Worm (Caenorhabditis elegans): ENCODE results near the gene ZK112.4.

The ZK112.4 gene

ce11 chrIII:7736003-7736402 is 6.2 kb upstream of the ZK112.4 start:
- TF ChIP-seq lin-11 (tag; optimal IDR thresholded peaks at IDR 0.05) (no peak), unc-62 (GFP tag; optimal IDR thresholded peaks at IDR 0.05) (no peak), sma-9 (GFP tag; optimal IDR thresholded peaks at IDR 0.05) (no peak), sma-9 (tag; optimal IDR thresholded peaks at IDR 0.05) (no peak), ceh-16 (tag; optimal IDR thresholded peaks at IDR 0.05) (no peak), elt-3 (tag; optimal IDR thresholded peaks at IDR 0.05) (no peak), aly-2 (tag; optimal IDR thresholded peaks at IDR 0.05) (no peak), nhr-10 (tag; optimal IDR thresholded peaks at IDR 0.05) (no peak), elt-1 (tag; optimal IDR thresholded peaks at IDR 0.05) (no peak)

- no peak for TF ChIP-seq zag-1 (tag; optimal IDR thresholded peaks at IDR 0.05)
- TF ChIP-seq nhr-6 (tag; optimal IDR thresholded peaks at IDR 0.05) = no peak
- TF ChIP-seq ztf-4 (tag; optimal IDR thresholded peaks at IDR 0.05) = no peak
- no peak for TF ChIP-seq nhr-12 (tag; optimal IDR thresholded peaks at IDR 0.05)
- no peak for TF ChIP-seq nhr-11 (tag; optimal IDR thresholded peaks at IDR 0.05)
- no peak for TF ChIP-seq ztf-1 (GFP tag; conservative IDR thresholded peaks at IDR 0.05)
- TF ChIP-seq sem-4 (tag; optimal IDR thresholded peaks at IDR 0.05) = no peak
- no peak for TF ChIP-seq ceh-82 (tag; optimal IDR thresholded peaks at IDR 0.05)
- no peak for TF ChIP-seq nhr-129 (tag; optimal IDR thresholded peaks at IDR 0.05)
- TF ChIP-seq C34F6.9 (tag; optimal IDR thresholded peaks at IDR 0.05) = no peak
Measured at ce11 chrIII:7734105-7734504, 4.3 kb upstream of the ZK112.4 start.

ce11 chrIII:7733563-7733962 is 3.8 kb upstream of the ZK112.4 start:
- TF ChIP-seq ZK546.5 (tag; optimal IDR thresholded peaks at IDR 0.05) (no peak), nhr-25 (tag; optimal IDR thresholded peaks at IDR 0.05) (peak; percentile 4), peb-1 (tag; optimal IDR thresholded peaks at IDR 0.05) (no peak), sma-3 (GFP tag; optimal IDR thresholded peaks at IDR 0.05) (no peak), F13H6.1 (tag; optimal IDR thresholded peaks at IDR 0.05) (no peak), nhr-129 (tag; optimal IDR thresholded peaks at IDR 0.05) (peak; percentile 22), lin-39 (tag; optimal IDR thresholded peaks at IDR 0.05) (no peak), nhr-237 (tag; optimal IDR thresholded peaks at IDR 0.05) (no peak), nhr-12 (tag; optimal IDR thresholded peaks at IDR 0.05) (no peak), nhr-11 (tag; optimal IDR thresholded peaks at IDR 0.05) (no peak), egl-27 (tag; optimal IDR thresholded peaks at IDR 0.05) (no peak), blmp-1 (tag; optimal IDR thresholded peaks at IDR 0.05; ENCODE audit: insufficient read depth) (no peak), ztf-11 (tag; optimal IDR thresholded peaks at IDR 0.05) (no peak), gmeb-1 (tag; optimal IDR thresholded peaks at IDR 0.05) (no peak)

- no peak for TF ChIP-seq sma-3 (GFP tag; optimal IDR thresholded peaks at IDR 0.05)
- TF ChIP-seq nhr-25 (tag; optimal IDR thresholded peaks at IDR 0.05) = peak; percentile 17
Measured at ce11 chrIII:7731085-7731484, 1.3 kb upstream of the ZK112.4 start.

DNA sequence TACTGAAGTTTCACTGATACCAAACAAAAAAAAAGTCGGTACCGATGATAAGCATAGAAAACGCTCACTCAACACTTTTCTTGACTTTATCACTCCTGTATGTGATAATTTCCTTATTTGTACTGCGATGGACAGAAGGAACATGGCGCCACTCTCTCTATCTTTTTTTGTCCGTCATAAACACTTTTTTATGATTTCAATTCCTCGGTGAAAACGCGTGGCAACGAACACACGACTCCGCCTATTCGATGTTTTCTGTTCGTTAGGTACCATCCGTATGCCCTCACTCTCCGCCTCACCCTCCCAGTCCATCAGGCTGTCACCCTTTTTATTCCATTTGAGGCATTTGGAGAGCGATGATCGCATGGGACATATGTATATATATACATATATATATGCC is 520 bp upstream of the ZK112.4 start:
- TF ChIP-seq nhr-237 (tag; optimal IDR thresholded peaks at IDR 0.05) (no peak), aly-2 (tag; optimal IDR thresholded peaks at IDR 0.05) (no peak), sma-9 (GFP tag; optimal IDR thresholded peaks at IDR 0.05) (peak; percentile 29), sma-9 (tag; optimal IDR thresholded peaks at IDR 0.05) (no peak), unc-55 (GFP tag; optimal IDR thresholded peaks at IDR 0.05) (no peak), fos-1 (tag; optimal IDR thresholded peaks at IDR 0.05) (peak; percentile 85)

ce11 chrIII:7729062-7729461 is 749 bp downstream of the ZK112.4 start:
- no peak for TF ChIP-seq skn-1 (tag; optimal IDR thresholded peaks at IDR 0.05)
- TF ChIP-seq lin-13 (GFP tag; optimal IDR thresholded peaks at IDR 0.05) = no peak
- no peak for TF ChIP-seq dmd-4 (tag; optimal IDR thresholded peaks at IDR 0.05)
- TF ChIP-seq elt-3 (tag; optimal IDR thresholded peaks at IDR 0.05) = no peak
- no peak for TF ChIP-seq sma-9 (GFP tag; optimal IDR thresholded peaks at IDR 0.05)
- no peak for TF ChIP-seq sma-9 (tag; optimal IDR thresholded peaks at IDR 0.05)
- no peak for TF ChIP-seq nhr-10 (tag; optimal IDR thresholded peaks at IDR 0.05)
- TF ChIP-seq Y55F3AM.14 (GFP tag; optimal IDR thresholded peaks at IDR 0.05) = no peak
- TF ChIP-seq R02D3.7 (tag; optimal IDR thresholded peaks at IDR 0.05) = no peak
- TF ChIP-seq F13H6.1 (tag; optimal IDR thresholded peaks at IDR 0.05) = no peak
- TF ChIP-seq unc-62 (GFP tag; optimal IDR thresholded peaks at IDR 0.05) = no peak
- no peak for TF ChIP-seq unc-39 (tag; optimal IDR thresholded peaks at IDR 0.05)
- no peak for TF ChIP-seq nhr-12 (tag; optimal IDR thresholded peaks at IDR 0.05)
- no peak for TF ChIP-seq sma-3 (GFP tag; optimal IDR thresholded peaks at IDR 0.05)
- TF ChIP-seq ZK546.5 (tag; optimal IDR thresholded peaks at IDR 0.05) = no peak
- TF ChIP-seq gmeb-1 (tag; optimal IDR thresholded peaks at IDR 0.05) = no peak
- TF ChIP-seq mab-5 (tag; optimal IDR thresholded peaks at IDR 0.05) = no peak
- no peak for TF ChIP-seq snpc-4 (tag; optimal IDR thresholded peaks at IDR 0.05)
- TF ChIP-seq mbf-1 (tag; optimal IDR thresholded peaks at IDR 0.05) = no peak
- no peak for TF ChIP-seq nhr-23 (tag; optimal IDR thresholded peaks at IDR 0.05)

Data from whole organism, L2 larva.